Fruit fly (Drosophila melanogaster) whole organism, embryonic: ENCODE results near the gene MED27.
A peak's percentile ranks its signal among the peaks of the same experiment; 100 is the strongest.

Experiments
- Ada2b ChIP-seq: fragments of 200-800 bp; sonication (Bioruptor generic); IDR thresholded peaks from 2 replicates; pipeline ENCODE4 v1.3.6; 2022; ENCODE audit warnings: missing biosample characterization, missing genetic modification characterization
- Adf1 ChIP-seq: fragments of 200-800 bp; sonication (Bioruptor generic); IDR thresholded peaks from 2 replicates; pipeline ENCODE4 v1.3.6; 2022; ENCODE audit warnings: missing biosample characterization, missing genetic modification characterization
- CG10654 ChIP-seq: fragments of 200-800 bp; sonication (Bioruptor generic); optimal IDR thresholded peaks from 2 replicates; lab custom pipeline; 2016; ENCODE audit warnings: missing biosample characterization, missing genetic modification characterization
- CG11398 ChIP-seq: fragments of 200-800 bp; sonication (Bioruptor generic); optimal IDR thresholded peaks from 2 replicates; lab custom pipeline; 2016; ENCODE audit warnings: missing biosample characterization, missing genetic modification characterization
- CG11560 ChIP-seq: fragments of 200-800 bp; sonication (Bioruptor generic); IDR thresholded peaks from 3 replicates; pipeline ENCODE4 v1.3.6; 2022; ENCODE audit warnings: missing biosample characterization, missing genetic modification characterization
- CG13296 ChIP-seq: fragments of 200-800 bp; sonication (Bioruptor generic); optimal IDR thresholded peaks from 3 replicates; lab custom pipeline; 2018; ENCODE audit warnings: missing biosample characterization, mild to moderate bottlenecking, missing genetic modification characterization
- CG13424 ChIP-seq: fragments of 200-800 bp; sonication (Bioruptor generic); optimal IDR thresholded peaks from 2 replicates; lab custom pipeline; 2019; ENCODE audit warnings: missing biosample characterization, mild to moderate bottlenecking, missing genetic modification characterization, moderate library complexity
- CG13624 ChIP-seq: fragments of 200-800 bp; sonication (Bioruptor generic); optimal IDR thresholded peaks from 2 replicates; lab custom pipeline; 2016; ENCODE audit warnings: missing biosample characterization, missing genetic modification characterization
- CG13775 ChIP-seq: fragments of 200-800 bp; sonication (Bioruptor generic); optimal IDR thresholded peaks from 3 replicates; lab custom pipeline; 2017; ENCODE audit warnings: missing biosample characterization, mild to moderate bottlenecking, missing genetic modification characterization
- CG1602 ChIP-seq: fragments of 200-800 bp; sonication (Bioruptor generic); optimal IDR thresholded peaks from 3 replicates; lab custom pipeline; 2016; ENCODE audit warnings: missing biosample characterization, missing genetic modification characterization
- CG18262 ChIP-seq: fragments of 200-800 bp; optimal IDR thresholded peaks from 3 replicates; lab custom pipeline; 2019; ENCODE audit warnings: missing biosample characterization, mild to moderate bottlenecking, missing genetic modification characterization, moderate library complexity
- CG2712 ChIP-seq: fragments of 200-800 bp; optimal IDR thresholded peaks from 3 replicates; lab custom pipeline; 2019; ENCODE audit warnings: missing biosample characterization, mild to moderate bottlenecking, missing genetic modification characterization, moderate library complexity
- CG3065 ChIP-seq: fragments of 200-800 bp; sonication (Bioruptor generic); optimal IDR thresholded peaks from 2 replicates; lab custom pipeline; 2016; ENCODE audit warnings: missing biosample characterization, missing genetic modification characterization
- CG32772 ChIP-seq: fragments of 200-800 bp; sonication (Bioruptor generic); IDR thresholded peaks from 2 replicates; pipeline ENCODE4 v1.3.6; 2022; ENCODE audit warnings: missing biosample characterization, missing genetic modification characterization
- CG3281 ChIP-seq: fragments of 200-800 bp; sonication (Bioruptor generic); optimal IDR thresholded peaks from 3 replicates; lab custom pipeline; 2017; ENCODE audit warnings: missing biosample characterization, mild to moderate bottlenecking, missing genetic modification characterization
- CG34422 ChIP-seq: fragments of 200-800 bp; sonication (Bioruptor generic); IDR thresholded peaks from 3 replicates; pipeline ENCODE4 v1.3.6; 2022; ENCODE audit warnings: missing biosample characterization, missing genetic modification characterization
- CG3838 ChIP-seq: fragments of 200-800 bp; sonication (Bioruptor generic); optimal IDR thresholded peaks from 3 replicates; lab custom pipeline; 2016; ENCODE audit warnings: missing biosample characterization, missing genetic modification characterization
- CG6654 ChIP-seq: fragments of 200-800 bp; sonication (Bioruptor generic); optimal IDR thresholded peaks from 2 replicates; lab custom pipeline; 2017; ENCODE audit warnings: missing biosample characterization, mild to moderate bottlenecking, missing genetic modification characterization
- CG7556 ChIP-seq: fragments of 200-800 bp; sonication (Bioruptor generic); optimal IDR thresholded peaks from 2 replicates; lab custom pipeline; 2017; ENCODE audit warnings: missing biosample characterization, mild to moderate bottlenecking, missing genetic modification characterization
- CG8281 ChIP-seq: fragments of 200-800 bp; sonication (Bioruptor generic); optimal IDR thresholded peaks from 2 replicates; lab custom pipeline; 2018; ENCODE audit warnings: missing biosample characterization, mild to moderate bottlenecking, missing genetic modification characterization, moderate library complexity
- CG8290 ChIP-seq, 3 experiments: fragments of 200-800 bp; sonication (Bioruptor generic); optimal IDR thresholded peaks; 2 replicates each; lab custom pipeline; 2016 to 2019; ENCODE audit warnings: missing biosample characterization in 3 of 3, missing genetic modification characterization in 3 of 3, mild to moderate bottlenecking in 2 of 3, moderate library complexity in 1 of 3
- CG9609 ChIP-seq: fragments of 200-800 bp; sonication (Bioruptor generic); optimal IDR thresholded peaks from 3 replicates; lab custom pipeline; 2016; ENCODE audit warnings: missing biosample characterization, missing genetic modification characterization
- CG9932 ChIP-seq: fragments of 200-800 bp; sonication (Bioruptor generic); IDR thresholded peaks from 2 replicates; pipeline ENCODE4 v1.3.6; 2022; ENCODE audit warnings: missing biosample characterization, missing genetic modification characterization
- Chrac-16 ChIP-seq: fragments of 200-800 bp; sonication (Bioruptor generic); optimal IDR thresholded peaks from 3 replicates; lab custom pipeline; 2016; ENCODE audit warnings: missing biosample characterization, missing genetic modification characterization
- CkIIα-i1 ChIP-seq: fragments of 200-800 bp; sonication (Bioruptor generic); IDR thresholded peaks from 2 replicates; pipeline ENCODE4 v1.3.6; 2022; ENCODE audit warnings: missing biosample characterization, missing genetic modification characterization
- Dad ChIP-seq: fragments of 200-800 bp; sonication (Bioruptor generic); optimal IDR thresholded peaks from 3 replicates; lab custom pipeline; 2016; ENCODE audit warnings: missing biosample characterization, missing genetic modification characterization
- ERR ChIP-seq: fragments of 200-800 bp; sonication (Bioruptor generic); optimal IDR thresholded peaks from 2 replicates; lab custom pipeline; 2016; ENCODE audit warnings: missing biosample characterization, missing genetic modification characterization
- Fer1 ChIP-seq: fragments of 200-800 bp; sonication (Bioruptor generic); optimal IDR thresholded peaks from 2 replicates; lab custom pipeline; 2017; ENCODE audit warnings: missing biosample characterization, mild to moderate bottlenecking, missing genetic modification characterization
- Gug ChIP-seq: fragments of 200-800 bp; sonication (Bioruptor generic); IDR thresholded peaks from 4 replicates; pipeline ENCODE4 v1.3.6; 2022; ENCODE audit warnings: missing biosample characterization, missing genetic modification characterization
- HHEX ChIP-seq: fragments of 200-800 bp; sonication (Bioruptor generic); optimal IDR thresholded peaks from 3 replicates; lab custom pipeline; 2017; ENCODE audit warnings: missing biosample characterization, mild to moderate bottlenecking, missing genetic modification characterization, missing genetic modification reagents
- HmgZ ChIP-seq: fragments of 200-800 bp; sonication (Bioruptor generic); optimal IDR thresholded peaks from 2 replicates; lab custom pipeline; 2018; ENCODE audit warnings: missing biosample characterization, mild to moderate bottlenecking, missing genetic modification characterization
- Hr3 ChIP-seq: fragments of 200-800 bp; sonication (Bioruptor generic); optimal IDR thresholded peaks from 3 replicates; lab custom pipeline; 2016; ENCODE audit warnings: missing biosample characterization, missing genetic modification characterization
- Hr51 ChIP-seq, 2 experiments: fragments of 200-800 bp; sonication (Bioruptor generic); optimal IDR thresholded peaks; 2 replicates in 1 of 2; 3 replicates in 1 of 2; lab custom pipeline; 2016 to 2018; ENCODE audit warnings: missing biosample characterization in 2 of 2, missing genetic modification characterization in 2 of 2, mild to moderate bottlenecking in 1 of 2, moderate library complexity in 1 of 2
- Opbp ChIP-seq: fragments of 200-800 bp; sonication (Bioruptor generic); IDR thresholded peaks from 3 replicates; pipeline ENCODE4 v1.3.6; 2022; ENCODE audit warnings: missing biosample characterization, missing genetic modification characterization; ENCODE audit not compliant: partially characterized antibody
- Ravus ChIP-seq: fragments of 200-800 bp; sonication (Bioruptor generic); IDR thresholded peaks from 2 replicates; pipeline ENCODE4 v1.3.6; 2022; ENCODE audit warnings: missing biosample characterization, missing genetic modification characterization
- Usf ChIP-seq: fragments of 200-800 bp; sonication (Bioruptor generic); optimal IDR thresholded peaks from 2 replicates; lab custom pipeline; 2017; ENCODE audit warnings: missing genotype, missing biosample characterization, missing genetic modification characterization
- ab ChIP-seq: fragments of 200-800 bp; sonication (Bioruptor generic); optimal IDR thresholded peaks from 2 replicates; lab custom pipeline; 2016; ENCODE audit warnings: missing biosample characterization, missing genetic modification characterization
- abd-A ChIP-seq: fragments of 200-800 bp; sonication (Bioruptor generic); optimal IDR thresholded peaks from 3 replicates; lab custom pipeline; 2019; ENCODE audit warnings: missing biosample characterization, mild to moderate bottlenecking, missing genetic modification characterization, moderate library complexity
- al ChIP-seq: fragments of 200-800 bp; sonication (Bioruptor generic); IDR thresholded peaks from 2 replicates; pipeline ENCODE4 v1.3.6; 2022; ENCODE audit warnings: missing biosample characterization, missing genetic modification characterization
- bigmax ChIP-seq: fragments of 200-800 bp; sonication (Bioruptor generic); optimal IDR thresholded peaks from 2 replicates; lab custom pipeline; 2018; ENCODE audit warnings: missing biosample characterization, mild to moderate bottlenecking, missing genetic modification characterization
- br ChIP-seq: fragments of >200 bp; optimal IDR thresholded peaks from 2 replicates; lab custom pipeline; 2017
- cato ChIP-seq: fragments of 200-800 bp; sonication (Bioruptor generic); optimal IDR thresholded peaks from 2 replicates; lab custom pipeline; 2016; ENCODE audit warnings: missing biosample characterization, missing genetic modification characterization, borderline replicate concordance
- crp ChIP-seq, 2 experiments: fragments of 200-800 bp; sonication (Bioruptor generic); optimal IDR thresholded peaks; 2 replicates in 1 of 2; 3 replicates in 1 of 2; lab custom pipeline; 2017; ENCODE audit warnings: missing biosample characterization in 2 of 2, missing genetic modification characterization in 2 of 2, mild to moderate bottlenecking in 1 of 2, moderate library complexity in 1 of 2
- emc ChIP-seq: fragments of 200-800 bp; sonication (Bioruptor generic); optimal IDR thresholded peaks from 2 replicates; lab custom pipeline; 2016; ENCODE audit warnings: missing biosample characterization, missing genetic modification characterization
- ewg ChIP-seq: fragments of 200-800 bp; sonication (Bioruptor generic); optimal IDR thresholded peaks from 3 replicates; lab custom pipeline; 2017; ENCODE audit warnings: mild to moderate bottlenecking, missing biosample characterization, missing genetic modification reagents, missing genetic modification characterization
- fd3F ChIP-seq: fragments of 200-800 bp; sonication (Bioruptor generic); optimal IDR thresholded peaks from 2 replicates; lab custom pipeline; 2018; ENCODE audit warnings: missing biosample characterization, mild to moderate bottlenecking, missing genetic modification characterization, moderate library complexity
- psq ChIP-seq: fragments of 200-800 bp; sonication (Bioruptor generic); optimal IDR thresholded peaks from 2 replicates; lab custom pipeline; 2017; ENCODE audit warnings: missing biosample characterization, missing genetic modification characterization
- seq ChIP-seq: fragments of 200-800 bp; sonication (Bioruptor generic); IDR thresholded peaks from 2 replicates; pipeline ENCODE4 v1.3.6; 2022; ENCODE audit warnings: missing biosample characterization, missing genetic modification characterization
- toy ChIP-seq: fragments of 200-800 bp; sonication (Bioruptor generic); IDR thresholded peaks from 2 replicates; pipeline ENCODE4 v1.3.6; 2022; ENCODE audit warnings: missing biosample characterization, missing genetic modification characterization
- tx ChIP-seq: fragments of 200-800 bp; sonication (Bioruptor generic); optimal IDR thresholded peaks from 2 replicates; lab custom pipeline; 2016; ENCODE audit warnings: missing biosample characterization, missing genetic modification characterization

The MED27 gene

DNA sequence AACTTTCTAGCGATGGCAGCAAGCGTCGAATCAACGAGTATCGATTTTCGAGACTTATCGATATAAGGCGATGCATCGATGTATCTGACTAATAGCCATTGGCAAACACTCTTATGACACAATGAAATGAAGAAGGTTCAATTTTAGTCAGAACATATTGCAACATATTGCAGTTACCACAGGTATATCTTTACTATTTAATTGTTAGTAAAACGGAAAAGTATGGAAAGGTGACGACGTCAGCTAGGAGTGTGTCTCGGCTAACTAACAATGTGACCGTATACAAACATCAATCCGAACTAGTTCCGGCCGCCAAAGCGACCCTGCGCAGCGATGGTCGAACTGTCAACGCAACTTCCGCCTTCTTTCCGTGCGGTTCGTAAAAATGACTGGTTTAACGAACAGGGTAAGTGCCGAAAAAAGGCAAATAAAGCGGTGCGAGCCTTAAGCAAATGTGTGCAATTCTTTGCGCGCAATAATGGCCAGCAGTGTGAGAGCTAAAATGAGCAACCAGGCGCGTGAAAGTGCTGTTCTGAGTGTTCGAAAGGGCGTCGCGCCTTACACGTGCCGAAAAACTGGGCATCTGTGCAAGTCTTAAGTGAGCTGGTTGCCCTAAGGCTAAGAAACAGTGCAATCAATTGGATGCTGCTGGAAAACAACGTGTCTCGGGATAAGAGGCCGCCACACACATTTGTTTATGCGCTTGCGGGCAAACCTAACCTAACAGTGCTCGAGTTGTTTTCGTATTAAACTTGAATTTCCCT is 30.6 kb upstream of the MED27 start, which contains the start of the genes Dph4, Spec2 and RpL13A (continued):
- TF ChIP-seq CG13424 (tag; lab: Kevin White, UChicago) = peak; percentile 72
- TF ChIP-seq CG13296 (GFP tag; lab: Kevin White, UChicago) = peak; percentile 95
- peak; percentile 87 for TF ChIP-seq CG3838
- TF ChIP-seq bigmax = peak; percentile 82
- TF ChIP-seq CG6654 (GFP tag; lab: Kevin White, UChicago) = peak; percentile 74
- no peak for TF ChIP-seq CG11560
- TF ChIP-seq CG1602 (GFP tag; lab: Kevin White, UChicago) = peak; percentile 77
- TF ChIP-seq CG8281 (tag; lab: Kevin White, UChicago) = peak; percentile 71
- TF ChIP-seq Dad (GFP tag; lab: Kevin White, UChicago) = peak; percentile 94
- peak; percentile 82 for TF ChIP-seq CG18262
- TF ChIP-seq br = no peak
- no peak for TF ChIP-seq Ada2b (GFP tag; lab: Robert Waterston, UW)
- peak; percentile 95 for TF ChIP-seq CG8290 (GFP tag; optimal IDR thresholded peaks at IDR 0.05; lab: Kevin White, UChicago)
- TF ChIP-seq CG8290 (tag; optimal IDR thresholded peaks at IDR 0.05; lab: Kevin White, UChicago) = peak; percentile 88 to 97
- no peak for TF ChIP-seq Ravus (GFP tag; lab: Robert Waterston, UW)
- no peak for TF ChIP-seq al
- TF ChIP-seq toy (GFP tag; lab: Robert Waterston, UW) = no peak
- no peak for TF ChIP-seq Opbp (GFP tag; lab: Robert Waterston, UW)
- TF ChIP-seq psq (GFP tag; lab: Kevin White, UChicago) = peak; percentile 81
- no peak for TF ChIP-seq Adf1
- peak; percentile 72 for TF ChIP-seq CG3065 (GFP tag; lab: Kevin White, UChicago)
- peak; percentile 95 for TF ChIP-seq CG9609 (GFP tag; lab: Kevin White, UChicago)
- TF ChIP-seq HmgZ (tag; lab: Kevin White, UChicago) = peak; percentile 94
- no peak for TF ChIP-seq abd-A
- TF ChIP-seq tx (GFP tag; lab: Kevin White, UChicago) = peak; percentile 52
- no peak for TF ChIP-seq seq
- peak; percentile 90 for TF ChIP-seq Usf (GFP tag; lab: Kevin White, UChicago)
- TF ChIP-seq CG9932 (GFP tag; lab: Robert Waterston, UW) = no peak
- TF ChIP-seq CG7556 (GFP tag; lab: Kevin White, UChicago) = peak; percentile 84
- peak; percentile 77 for TF ChIP-seq fd3F (GFP tag; lab: Kevin White, UChicago)
- peak; percentile 90 for TF ChIP-seq CG2712 (tag; lab: Kevin White, UChicago)
- peak in 1 of 2 experiments; percentile 67 for TF ChIP-seq crp (GFP tag; optimal IDR thresholded peaks at IDR 0.05; lab: Kevin White, UChicago)
- peak; percentile 96 for TF ChIP-seq CG3281 (GFP tag; lab: Kevin White, UChicago)
- peak; percentile 16 for TF ChIP-seq ab (GFP tag; lab: Kevin White, UChicago)
- peak; percentile 96 for TF ChIP-seq Fer1 (GFP tag; lab: Kevin White, UChicago)
- no peak for TF ChIP-seq CkIIα-i1
- TF ChIP-seq Chrac-16 = peak; percentile 57
- TF ChIP-seq CG11398 (GFP tag; lab: Kevin White, UChicago) = peak; percentile 92
- TF ChIP-seq CG10654 = peak; percentile 86
- TF ChIP-seq cato = peak; percentile 76
- peak; percentile 93 for TF ChIP-seq emc (GFP tag; lab: Kevin White, UChicago)
- peak; percentile 81 for TF ChIP-seq ERR
- TF ChIP-seq Hr3 (GFP tag; lab: Kevin White, UChicago) = peak; percentile 73
- TF ChIP-seq CG13775 (GFP tag; lab: Kevin White, UChicago) = peak; percentile 97
- no peak for TF ChIP-seq CG34422 (GFP tag; lab: Robert Waterston, UW)
- no peak for TF ChIP-seq CG32772 (GFP tag; lab: Robert Waterston, UW)
- TF ChIP-seq Gug (GFP tag; lab: Robert Waterston, UW) = no peak
- peak; percentile 95 for TF ChIP-seq CG13624 (GFP tag; lab: Kevin White, UChicago)
- peak; percentile 96 for TF ChIP-seq HHEX (GFP tag; lab: Kevin White, UChicago)
- TF ChIP-seq Hr51 (GFP tag; optimal IDR thresholded peaks at IDR 0.05; lab: Kevin White, UChicago) = peak; percentile 81 to 86
- peak; percentile 93 for TF ChIP-seq ewg (GFP tag; lab: Kevin White, UChicago)
